Worm (Caenorhabditis elegans) whole organism, L1 larva: ENCODE results near the gene fbxa-55.

Source experiments
- C04F5.9 ChIP-seq: sonication (generic microtip); optimal IDR thresholded peaks from 2 replicates; lab custom pipeline; 2016; ENCODE audit warnings: missing genetic modification characterization, missing compliant biosample characterization
- aly-2 ChIP-seq: fragments of 150-350 bp; optimal IDR thresholded peaks from 2 replicates; lab custom pipeline; 2014; ENCODE audit warnings: missing biosample characterization, missing genetic modification characterization
- fkh-8 ChIP-seq: sonication (generic microtip); optimal IDR thresholded peaks from 2 replicates; lab custom pipeline; 2016; ENCODE audit warnings: mild to moderate bottlenecking, missing genetic modification characterization, missing compliant biosample characterization
- jun-1 ChIP-seq: fragments of 150-350 bp; optimal IDR thresholded peaks from 2 replicates; lab custom pipeline; 2014; ENCODE audit warnings: missing biosample characterization, missing genetic modification reagents, missing genetic modification characterization
- nhr-28 ChIP-seq: fragments of 150-350 bp; optimal IDR thresholded peaks from 2 replicates; lab custom pipeline; 2014; ENCODE audit warnings: missing biosample characterization, missing genetic modification characterization
- nhr-90 ChIP-seq: sonication (generic microtip); optimal IDR thresholded peaks from 2 replicates; lab custom pipeline; 2016; ENCODE audit warnings: mild to moderate bottlenecking, missing genetic modification characterization, missing compliant biosample characterization; ENCODE audit not compliant: poor library complexity
- pag-3 ChIP-seq: sonication (generic microtip); optimal IDR thresholded peaks from 2 replicates; lab custom pipeline; 2017; ENCODE audit warnings: missing genetic modification characterization, mild to moderate bottlenecking, missing compliant biosample characterization, antibody characterized with exemption, borderline replicate concordance; ENCODE audit not compliant: insufficient read depth
- unc-130 ChIP-seq: fragments of 150-350 bp; optimal IDR thresholded peaks from 2 replicates; lab custom pipeline; 2017; ENCODE audit warnings: missing biosample characterization, missing genetic modification characterization, inconsistent platforms
- zag-1 ChIP-seq: fragments of 150-350 bp; optimal IDR thresholded peaks from 2 replicates; lab custom pipeline; 2014; ENCODE audit warnings: missing biosample characterization, missing genetic modification characterization

DNA sequence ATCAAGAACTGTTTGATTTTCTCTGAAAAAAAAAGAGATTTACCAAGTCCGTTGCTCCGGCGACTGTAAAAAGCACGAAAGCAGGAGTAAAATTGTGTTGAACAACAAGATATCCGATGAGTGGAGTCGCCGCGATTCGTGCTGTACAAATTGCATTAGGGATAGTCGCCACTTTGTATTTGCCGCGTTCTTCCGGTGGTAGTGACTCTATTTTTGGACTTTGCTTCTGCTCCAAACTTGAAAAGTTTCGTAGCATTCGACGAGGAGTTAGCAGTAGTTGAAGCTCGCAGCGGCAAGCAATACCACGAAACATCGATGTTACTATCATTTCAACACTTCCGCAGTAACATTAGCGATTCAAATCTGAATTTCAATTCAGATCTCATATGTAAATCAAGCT is 26.3 kb downstream of the fbxa-55 start, which contains the start of gene crls-1:
- TF ChIP-seq unc-130 (tag; lab: Kevin White, UChicago) (no peak), jun-1 (tag; lab: Kevin White, UChicago) (no peak), nhr-28 (tag; lab: Kevin White, UChicago) (no peak), zag-1 (tag; lab: Kevin White, UChicago) (no peak), nhr-90 (tag; lab: Kevin White, UChicago) (no peak), pag-3 (tag; lab: Kevin White, UChicago) (no peak), fkh-8 (tag; lab: Kevin White, UChicago) (no peak), aly-2 (tag; lab: Kevin White, UChicago) (no peak), C04F5.9 (tag; lab: Kevin White, UChicago) (no peak)
